Fruit fly (Drosophila melanogaster): ENCODE measurements around the gene CG2528.

DNA sequence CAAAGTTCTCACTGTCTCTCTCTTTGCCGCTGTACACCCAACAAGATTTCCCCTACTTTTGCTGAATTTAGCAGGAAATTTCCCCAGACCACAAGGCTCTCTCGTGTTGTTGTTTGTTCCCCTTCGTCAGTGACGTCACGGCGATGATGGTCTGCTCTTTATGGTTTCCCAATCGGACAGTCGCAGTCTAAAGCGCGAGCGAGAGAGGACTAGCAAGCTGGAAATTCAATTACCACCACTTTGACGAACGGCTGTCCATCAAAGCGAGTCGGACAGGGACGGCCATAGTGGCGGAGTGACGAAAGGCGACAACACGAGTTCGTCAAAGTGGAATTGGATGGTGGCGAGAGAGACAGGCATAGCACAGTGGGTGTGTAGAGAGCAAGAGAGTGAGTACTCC is 31.6 kb upstream of the CG2528 start:
- no peak for TF ChIP-seq cyc (GFP tag; optimal IDR thresholded peaks at IDR 0.05)
- no peak for TF ChIP-seq ss (GFP tag; optimal IDR thresholded peaks at IDR 0.05)
- no peak for TF ChIP-seq Ets21C (GFP tag; optimal IDR thresholded peaks at IDR 0.05)
- no peak for TF ChIP-seq salr (GFP tag; optimal IDR thresholded peaks at IDR 0.05)
- no peak for TF ChIP-seq vri (GFP tag; optimal IDR thresholded peaks at IDR 0.05)
- no peak for TF ChIP-seq Ets96B (tag; optimal IDR thresholded peaks at IDR 0.05)
- no peak for TF ChIP-seq CG11762 (GFP tag; optimal IDR thresholded peaks at IDR 0.05; ENCODE audit: insufficient read depth)
- TF ChIP-seq CG3919 (GFP tag; optimal IDR thresholded peaks at IDR 0.05) = no peak
- no peak for TF ChIP-seq CG16779 (tag; optimal IDR thresholded peaks at IDR 0.05)
- no peak for TF ChIP-seq CG8119 (GFP tag; IDR thresholded peaks at IDR 0.05)
